Fruit fly (Drosophila melanogaster): Measurements from ENCODE around the gene CAH8.

CAH8 gene

dm6 chr3R:22421618-22422017 lies 32.1 kb upstream of the CAH8 start (continued):
- TF ChIP-seq CG15336 (GFP tag; IDR thresholded peaks at IDR 0.05), result peak; percentile 82; the same call in 1 of the 2 replicates
- TF ChIP-seq CG3032 (tag; optimal IDR thresholded peaks at IDR 0.05), result peak; percentile 61
- TF ChIP-seq CG6163 (GFP tag; IDR thresholded peaks at IDR 0.05), result peak; percentile 86
- no peak for TF ChIP-seq Lpt (GFP tag; optimal IDR thresholded peaks at IDR 0.05)
- TF ChIP-seq CG8119 (GFP tag; IDR thresholded peaks at IDR 0.05), result peak; percentile 59; the same call in 2 of the 3 replicates
- peak; percentile 24 for TF ChIP-seq CG6808 (GFP tag; optimal IDR thresholded peaks at IDR 0.05)
- peak; percentile 41; the same call in 1 of the 2 replicates for TF ChIP-seq Gug (GFP tag; IDR thresholded peaks at IDR 0.05)
- TF ChIP-seq salr (GFP tag; optimal IDR thresholded peaks at IDR 0.05), result no peak
- peak; percentile 45 for TF ChIP-seq vri (GFP tag; optimal IDR thresholded peaks at IDR 0.05)
- TF ChIP-seq CG3919 (GFP tag; optimal IDR thresholded peaks at IDR 0.05), result peak; percentile 74
- TF ChIP-seq esn (GFP tag; optimal IDR thresholded peaks at IDR 0.05), result peak; percentile 86
- TF ChIP-seq CG1621 (tag; optimal IDR thresholded peaks at IDR 0.05), result no peak
- peak; percentile 33 for TF ChIP-seq Blimp-1 (GFP tag; optimal IDR thresholded peaks at IDR 0.05)
- peak; percentile 73 for TF ChIP-seq Ets21C (GFP tag; optimal IDR thresholded peaks at IDR 0.05)

dm6 chr3R:22420911-22421310 lies 31.4 kb upstream of the CAH8 start, which contains the start of the genes Nop56 and mats:
TSS of gene Nop56 (minus strand) at chr3R:22421068.
TSS of gene mats (plus strand) at chr3R:22421161.
- TF ChIP-seq cyc (GFP tag; optimal IDR thresholded peaks at IDR 0.05) (no peak), Ets96B (tag; optimal IDR thresholded peaks at IDR 0.05) (no peak), Sox14 (GFP tag; optimal IDR thresholded peaks at IDR 0.05) (peak; percentile 41), spab (GFP tag; optimal IDR thresholded peaks at IDR 0.05) (no peak), Eip93F (GFP tag; optimal IDR thresholded peaks at IDR 0.05) (peak; percentile 14), CG8319 (GFP tag; optimal IDR thresholded peaks at IDR 0.05) (no peak), topi (GFP tag; optimal IDR thresholded peaks at IDR 0.05) (peak; percentile 26), CG1621 (tag; optimal IDR thresholded peaks at IDR 0.05) (no peak), svp (GFP tag) (peak; percentile 70), Eip75B (GFP tag; optimal IDR thresholded peaks at IDR 0.05) (no peak), CG8632 (GFP tag; optimal IDR thresholded peaks at IDR 0.05) (no peak), Blimp-1 (GFP tag; optimal IDR thresholded peaks at IDR 0.05) (no peak), fkh (GFP tag; optimal IDR thresholded peaks at IDR 0.05) (peak; percentile 7), Hr38 (GFP tag; optimal IDR thresholded peaks at IDR 0.05) (no peak), Hr4 (GFP tag; optimal IDR thresholded peaks at IDR 0.05) (no peak), Eip78C (GFP tag) (peak; percentile 55), CG6808 (GFP tag; optimal IDR thresholded peaks at IDR 0.05) (no peak), CG11294 (GFP tag; IDR thresholded peaks at IDR 0.05) (no peak), esn (GFP tag; optimal IDR thresholded peaks at IDR 0.05) (no peak), Lpt (GFP tag; optimal IDR thresholded peaks at IDR 0.05) (no peak), vri (GFP tag; optimal IDR thresholded peaks at IDR 0.05) (peak; percentile 46), CG6792 (GFP tag; optimal IDR thresholded peaks at IDR 0.05) (no peak), salr (GFP tag; optimal IDR thresholded peaks at IDR 0.05) (peak in 1 of 2 experiments; percentile 1)

- TF ChIP-seq fkh (GFP tag; optimal IDR thresholded peaks at IDR 0.05), result peak; percentile 86
- TF ChIP-seq vri (GFP tag; optimal IDR thresholded peaks at IDR 0.05), result peak; percentile 27
- TF ChIP-seq svp (GFP tag), result peak; percentile 73
- TF ChIP-seq CG9139 (GFP tag; optimal IDR thresholded peaks at IDR 0.05), result no peak
- TF ChIP-seq Met (GFP tag; optimal IDR thresholded peaks at IDR 0.05), result no peak
- TF ChIP-seq Eip78C (GFP tag), result peak; percentile 27
- TF ChIP-seq CG3032 (tag; optimal IDR thresholded peaks at IDR 0.05), result no peak
These were observed 22.5 kb upstream of the CAH8 start for dm6 chr3R:22411879-22412587.

- TF ChIP-seq dac (GFP tag; optimal IDR thresholded peaks at IDR 0.05), result no peak
- peak; percentile 82 for TF ChIP-seq cyc (GFP tag; optimal IDR thresholded peaks at IDR 0.05)
- no peak for TF ChIP-seq CG6808 (GFP tag; optimal IDR thresholded peaks at IDR 0.05)
- peak; percentile 81 for TF ChIP-seq lz (GFP tag; optimal IDR thresholded peaks at IDR 0.05)
- TF ChIP-seq CG11762 (GFP tag; optimal IDR thresholded peaks at IDR 0.05; ENCODE audit: insufficient read depth), result peak; percentile 62
- TF ChIP-seq CG6792 (GFP tag; optimal IDR thresholded peaks at IDR 0.05), result peak; percentile 65
- 0 out of 2 replicates have a peak, but pooled peaks have one; percentile 31 for TF ChIP-seq Gug (GFP tag; IDR thresholded peaks at IDR 0.05)
- no peak for TF ChIP-seq CG15336 (GFP tag; IDR thresholded peaks at IDR 0.05)
- no peak for TF ChIP-seq salr (GFP tag; optimal IDR thresholded peaks at IDR 0.05)
- TF ChIP-seq CG10631 (GFP tag; optimal IDR thresholded peaks at IDR 0.05), result peak; percentile 80
- peak; percentile 18; the same call in 1 of the 2 replicates for TF ChIP-seq CG11294 (GFP tag; IDR thresholded peaks at IDR 0.05)
- TF ChIP-seq Blimp-1 (GFP tag; optimal IDR thresholded peaks at IDR 0.05), result peak; percentile 50
- TF ChIP-seq CG31627 (GFP tag; optimal IDR thresholded peaks at IDR 0.05), result peak; percentile 83
- no peak for TF ChIP-seq OdsH (GFP tag; optimal IDR thresholded peaks at IDR 0.05)
- TF ChIP-seq vri (GFP tag; optimal IDR thresholded peaks at IDR 0.05), result peak; percentile 43
- peak; percentile 74 for TF ChIP-seq CG3919 (GFP tag; optimal IDR thresholded peaks at IDR 0.05)
- peak; percentile 6 for TF ChIP-seq Ets96B (tag; optimal IDR thresholded peaks at IDR 0.05)
- TF ChIP-seq CG3032 (tag; optimal IDR thresholded peaks at IDR 0.05), result peak; percentile 73
- no peak for TF ChIP-seq Hr38 (GFP tag; optimal IDR thresholded peaks at IDR 0.05)
- TF ChIP-seq Met (GFP tag; optimal IDR thresholded peaks at IDR 0.05), result peak; percentile 77
- peak; percentile 79 for TF ChIP-seq achi (GFP tag; optimal IDR thresholded peaks at IDR 0.05)
- no peak for TF ChIP-seq Sox102F (GFP tag; optimal IDR thresholded peaks at IDR 0.05)
These were observed 21.2 kb upstream of the CAH8 start, which contains the start of the genes CG13850 and lqfR for dm6 chr3R:22410537-22411360. TSS of gene CG13850 (minus strand) at chr3R:22410915. TSS of gene lqfR (plus strand) at chr3R:22411301.

Measured in whole organism, prepupa.